Worm (Caenorhabditis elegans): Measurements from ENCODE around the gene pei-1.

Gene pei-1

ce11 chrIV:9592413-9592812 is at the start of gene pei-1:
Gene pei-1 (minus strand): TSS chrIV:9592513.
- TF ChIP-seq dao-5 (tag; optimal IDR thresholded peaks at IDR 0.05) (no peak), W03F9.2 (tag; optimal IDR thresholded peaks at IDR 0.05) (no peak), him-1 (tag; optimal IDR thresholded peaks at IDR 0.05) (no peak)

ce11 chrIV:9641925-9642324 is 49.6 kb upstream of the pei-1 start, which contains the start of gene del-2:
Gene del-2 (minus strand): TSS chrIV:9642025.
- TF ChIP-seq him-1 (tag; optimal IDR thresholded peaks at IDR 0.05) = no peak
- no peak for TF ChIP-seq dao-5 (tag; optimal IDR thresholded peaks at IDR 0.05)
- no peak for TF ChIP-seq W03F9.2 (tag; optimal IDR thresholded peaks at IDR 0.05)

- no peak for TF ChIP-seq W03F9.2 (tag; optimal IDR thresholded peaks at IDR 0.05)
- TF ChIP-seq dao-5 (tag; optimal IDR thresholded peaks at IDR 0.05) = no peak
- TF ChIP-seq him-1 (tag; optimal IDR thresholded peaks at IDR 0.05) = no peak
Observed at ce11 chrIV:9634848-9635247, 42.5 kb upstream of the pei-1 start, which contains the start of gene mca-1. Gene mca-1 (minus strand): TSS chrIV:9634948.

- TF ChIP-seq W03F9.2 (tag; optimal IDR thresholded peaks at IDR 0.05) (no peak), him-1 (tag; optimal IDR thresholded peaks at IDR 0.05) (no peak), dao-5 (tag; optimal IDR thresholded peaks at IDR 0.05) (no peak)
Observed at ce11 chrIV:9633889-9634288, 41.6 kb upstream of the pei-1 start.

DNA sequence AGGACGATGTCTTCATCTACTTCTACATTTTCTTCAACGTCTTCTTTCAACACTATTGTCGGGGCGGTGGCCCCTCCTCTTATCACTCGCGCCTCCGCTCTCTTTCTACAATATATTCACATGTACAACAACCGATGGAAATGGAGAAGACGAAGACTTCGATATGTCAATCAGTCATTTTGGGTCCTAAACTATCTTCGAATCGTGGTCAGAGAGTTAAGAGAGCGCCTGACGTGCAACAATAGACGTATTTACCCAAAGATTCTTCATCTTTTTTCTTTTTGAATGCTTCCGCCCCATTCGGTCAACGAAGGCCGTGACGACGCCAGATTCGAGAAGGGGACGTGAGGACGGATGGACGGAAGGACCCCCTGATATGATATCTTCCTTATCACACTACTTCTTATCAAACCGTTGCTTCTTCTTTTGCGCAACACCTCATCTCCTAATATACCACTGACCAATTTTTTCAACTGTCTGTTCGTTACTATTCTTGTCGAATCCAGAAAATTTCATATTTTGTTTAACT is 40.7 kb upstream of the pei-1 start:
- TF ChIP-seq dao-5 (tag; optimal IDR thresholded peaks at IDR 0.05) (no peak), W03F9.2 (tag; optimal IDR thresholded peaks at IDR 0.05) (no peak), him-1 (tag; optimal IDR thresholded peaks at IDR 0.05) (no peak)

ce11 chrIV:9632094-9632493 is 39.8 kb upstream of the pei-1 start:
- TF ChIP-seq dao-5 (tag; optimal IDR thresholded peaks at IDR 0.05) (no peak), W03F9.2 (tag; optimal IDR thresholded peaks at IDR 0.05) (no peak), him-1 (tag; optimal IDR thresholded peaks at IDR 0.05) (no peak)

DNA sequence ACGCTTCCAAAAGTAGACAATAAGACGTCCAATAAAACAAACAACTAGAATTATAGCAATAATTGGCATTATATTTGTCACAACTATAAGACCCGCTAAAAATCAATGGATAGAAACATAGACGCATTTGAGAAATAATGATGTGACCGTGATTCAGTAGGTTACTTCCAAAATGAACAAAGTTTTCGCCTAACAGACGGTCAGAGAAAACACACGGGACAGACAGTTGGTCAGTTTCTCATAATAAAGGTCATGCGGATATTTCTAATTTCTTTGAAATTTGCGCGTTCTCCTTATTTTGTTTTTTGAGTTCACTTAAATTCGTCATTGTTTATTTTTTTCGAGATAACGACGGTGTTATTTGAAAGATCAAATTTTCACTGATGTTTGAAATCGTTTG is 39.3 kb upstream of the pei-1 start:
- TF ChIP-seq W03F9.2 (tag; optimal IDR thresholded peaks at IDR 0.05) = no peak
- TF ChIP-seq dao-5 (tag; optimal IDR thresholded peaks at IDR 0.05) = no peak
- no peak for TF ChIP-seq him-1 (tag; optimal IDR thresholded peaks at IDR 0.05)

ce11 chrIV:9627033-9627432 is 34.7 kb upstream of the pei-1 start:
- no peak for TF ChIP-seq dao-5 (tag; optimal IDR thresholded peaks at IDR 0.05)
- no peak for TF ChIP-seq W03F9.2 (tag; optimal IDR thresholded peaks at IDR 0.05)

DNA sequence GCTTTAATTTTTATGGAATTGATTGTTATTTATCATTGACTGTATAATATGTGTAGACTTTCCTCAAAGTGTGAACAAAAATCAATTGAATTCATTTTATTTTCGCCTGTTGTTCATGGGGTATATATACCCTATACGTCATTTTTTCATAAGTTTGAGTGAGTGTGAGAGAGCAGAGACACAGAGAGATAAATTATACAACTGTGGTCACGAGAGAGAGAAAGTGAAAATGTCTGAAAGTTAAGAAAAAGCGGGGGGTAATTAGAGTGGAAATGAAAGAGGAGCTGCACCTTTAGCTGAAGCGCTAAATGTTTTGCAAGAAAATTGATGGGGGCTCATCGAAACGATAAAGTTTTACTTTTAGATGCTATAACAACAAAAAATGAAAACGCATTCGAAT is 33.5 kb upstream of the pei-1 start:
- TF ChIP-seq W03F9.2 (tag; optimal IDR thresholded peaks at IDR 0.05) (no peak), him-1 (tag; optimal IDR thresholded peaks at IDR 0.05) (no peak), dao-5 (tag; optimal IDR thresholded peaks at IDR 0.05) (no peak)

ce11 chrIV:9624977-9625376 is 32.7 kb upstream of the pei-1 start, which contains the start of gene W09C2.10:
Gene W09C2.10 (minus strand): TSS chrIV:9625077.
- no peak for TF ChIP-seq dao-5 (tag; optimal IDR thresholded peaks at IDR 0.05)
- no peak for TF ChIP-seq him-1 (tag; optimal IDR thresholded peaks at IDR 0.05)
- no peak for TF ChIP-seq W03F9.2 (tag; optimal IDR thresholded peaks at IDR 0.05)

ce11 chrIV:9624275-9624674 is 32.0 kb upstream of the pei-1 start, which contains the start of gene W09C2.8:
Gene W09C2.8 (minus strand): TSS chrIV:9624375.
- TF ChIP-seq W03F9.2 (tag; optimal IDR thresholded peaks at IDR 0.05) = no peak
- TF ChIP-seq him-1 (tag; optimal IDR thresholded peaks at IDR 0.05) = no peak
- TF ChIP-seq dao-5 (tag; optimal IDR thresholded peaks at IDR 0.05) = no peak

DNA sequence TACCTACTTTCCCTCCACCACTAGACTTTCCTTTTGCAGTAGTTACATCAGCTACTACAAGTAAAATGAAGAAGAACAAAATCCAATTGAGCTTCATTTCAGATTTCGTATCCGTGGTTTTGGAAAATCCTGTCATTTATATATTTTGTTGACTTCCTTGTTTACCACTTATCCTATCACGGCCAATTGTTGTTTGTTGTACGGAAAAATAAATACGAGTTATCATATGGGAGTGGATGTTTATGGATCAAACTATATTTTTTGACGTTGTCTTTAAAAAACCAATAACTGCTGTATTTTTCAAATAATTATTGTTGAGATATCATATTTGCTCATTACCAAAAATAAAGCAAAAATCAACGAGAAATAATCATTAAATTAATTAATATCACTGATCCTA is 31.0 kb upstream of the pei-1 start, which contains the start of gene W09C2.9:
TSS of gene W09C2.9 (minus strand) at position 101 of the 400 bp plus-strand sequence.
- TF ChIP-seq dao-5 (tag; optimal IDR thresholded peaks at IDR 0.05) (no peak), him-1 (tag; optimal IDR thresholded peaks at IDR 0.05) (no peak), W03F9.2 (tag; optimal IDR thresholded peaks at IDR 0.05) (no peak)

DNA sequence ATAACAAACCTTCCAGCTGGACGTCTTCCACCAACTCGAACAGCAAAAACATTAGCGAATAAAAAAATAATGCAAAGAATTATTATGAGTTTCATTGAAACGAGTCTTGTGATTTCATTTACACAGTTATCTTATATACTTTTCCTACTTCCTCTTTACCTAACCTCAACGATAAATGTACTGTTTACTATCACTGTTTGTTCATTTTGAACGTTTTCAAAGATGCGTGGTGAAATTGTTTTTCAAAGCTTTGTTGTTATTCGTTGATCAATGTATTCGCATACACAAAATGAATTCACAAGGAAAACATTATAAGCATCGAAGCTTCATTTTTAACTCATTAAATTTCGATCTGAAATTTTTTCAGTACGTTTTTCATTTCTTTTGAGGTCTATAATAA is 30.0 kb upstream of the pei-1 start, which contains the start of gene W09C2.7:
TSS of gene W09C2.7 (minus strand) at position 101 of the 400 bp plus-strand sequence.
- TF ChIP-seq dao-5 (tag; optimal IDR thresholded peaks at IDR 0.05) (no peak), W03F9.2 (tag; optimal IDR thresholded peaks at IDR 0.05) (no peak), him-1 (tag; optimal IDR thresholded peaks at IDR 0.05) (no peak)

DNA sequence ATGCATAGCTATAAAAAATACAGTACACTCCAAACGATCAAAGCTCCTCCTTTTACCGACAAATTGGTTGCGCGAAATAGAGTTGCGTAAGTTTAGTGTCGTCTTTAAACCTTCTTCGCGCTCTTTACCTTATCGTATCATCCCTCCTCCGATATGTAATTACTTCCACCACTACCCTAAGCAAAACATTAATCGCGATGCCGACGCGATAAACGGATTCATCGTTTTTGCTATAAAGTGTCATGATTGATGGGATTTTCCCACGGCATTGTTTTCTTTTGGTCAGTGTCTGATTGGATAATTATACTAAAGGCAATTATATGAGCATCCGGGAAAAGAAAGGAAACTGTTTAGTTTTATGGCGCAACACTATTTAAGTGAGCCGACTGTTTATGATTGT is 26.5 kb upstream of the pei-1 start:
- TF ChIP-seq W03F9.2 (tag; optimal IDR thresholded peaks at IDR 0.05) = no peak
- TF ChIP-seq him-1 (tag; optimal IDR thresholded peaks at IDR 0.05) = no peak
- no peak for TF ChIP-seq dao-5 (tag; optimal IDR thresholded peaks at IDR 0.05)

ce11 chrIV:9618015-9618414 is 25.7 kb upstream of the pei-1 start:
- TF ChIP-seq dao-5 (tag; optimal IDR thresholded peaks at IDR 0.05) = no peak
- no peak for TF ChIP-seq W03F9.2 (tag; optimal IDR thresholded peaks at IDR 0.05)
- no peak for TF ChIP-seq him-1 (tag; optimal IDR thresholded peaks at IDR 0.05)
